Worm (Caenorhabditis elegans) whole organism, L4 larva: Measurements from ENCODE around the gene his-73.

Experiments used
- Y75B8A.6 ChIP-seq: fragments of 200-800 bp; sonication (Bioruptor generic); IDR thresholded peaks from 2 replicates; pipeline ENCODE4 v1.3.6; 2022; ENCODE audit warnings: missing genetic modification reagents, missing genetic modification characterization, missing compliant biosample characterization
- ZK546.5 ChIP-seq, 2 experiments: sonication (generic microtip); optimal IDR thresholded peaks; 2 replicates each; lab custom pipeline; 2017; ENCODE audit warnings: missing biosample characterization in 2 of 2, missing genetic modification characterization in 2 of 2
- ama-1 ChIP-seq: fragments of 150-350 bp; optimal IDR thresholded peaks from 2 replicates; lab custom pipeline; 2014; ENCODE audit warnings: inconsistent platforms, mixed read lengths
- egl-43 ChIP-seq: fragments of 200-800 bp; sonication (Bioruptor generic); IDR thresholded peaks from 2 replicates; pipeline ENCODE4 v1.3.6; 2022; ENCODE audit warnings: missing genetic modification reagents, missing genetic modification characterization, missing compliant biosample characterization
- mdt-29 ChIP-seq: fragments of 200-800 bp; sonication (Bioruptor generic); IDR thresholded peaks from 2 replicates; pipeline ENCODE4 v1.3.6; 2022; ENCODE audit warnings: missing genetic modification reagents, missing genetic modification characterization, missing compliant biosample characterization
- nhr-42 ChIP-seq: fragments of 200-800 bp; sonication (Bioruptor generic); IDR thresholded peaks from 2 replicates; pipeline ENCODE4 v1.3.6; 2022; ENCODE audit warnings: missing genetic modification characterization, missing compliant biosample characterization
- nhr-6 ChIP-seq: fragments of 150-350 bp; optimal IDR thresholded peaks from 2 replicates; lab custom pipeline; 2014; ENCODE audit warnings: missing biosample characterization, missing genetic modification characterization
- snpc-4 ChIP-seq: fragments of 150-350 bp; optimal IDR thresholded peaks from 2 replicates; lab custom pipeline; 2014; ENCODE audit warnings: missing biosample characterization, missing genetic modification characterization
- unc-130 ChIP-seq: sonication (generic microtip); optimal IDR thresholded peaks from 2 replicates; lab custom pipeline; 2016; ENCODE audit warnings: missing genetic modification reagents, missing genetic modification characterization, missing compliant biosample characterization

DNA sequence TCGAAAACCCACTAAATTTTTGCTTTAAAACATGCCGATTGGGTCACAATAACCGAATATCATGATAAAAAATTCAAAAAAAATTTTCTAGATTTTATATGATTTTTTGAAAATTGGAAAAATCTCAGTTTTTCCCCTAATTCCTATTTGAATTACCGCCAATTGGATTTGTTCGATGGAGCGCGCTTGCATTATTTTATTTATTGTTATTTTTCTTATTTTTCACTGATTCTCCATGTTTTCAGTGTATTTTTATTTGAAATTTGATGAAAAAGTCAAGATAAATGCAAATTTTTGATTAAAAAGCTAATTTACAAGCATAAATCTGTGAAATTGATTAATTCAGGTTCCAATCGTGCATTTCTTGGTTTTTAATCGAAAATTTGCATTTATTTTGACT, 4.6 kb downstream of the his-73 start:
- TF ChIP-seq ZK546.5 (tag; optimal IDR thresholded peaks at IDR 0.05; lab: Kevin White, UChicago) (no peak), egl-43 (GFP tag; lab: Robert Waterston, UW) (no peak), mdt-29 (GFP tag; lab: Robert Waterston, UW) (no peak), ama-1 (lab: Kevin White, UChicago) (no peak), Y75B8A.6 (GFP tag; lab: Robert Waterston, UW) (no peak), unc-130 (GFP tag; lab: Kevin White, UChicago) (no peak), nhr-6 (no peak), snpc-4 (tag; lab: Kevin White, UChicago) (no peak), nhr-42 (GFP tag; lab: Robert Waterston, UW) (no peak)
